Worm (Caenorhabditis elegans) whole organism, L4 larva: ENCODE measurements around the gene W07G4.5.

Experiments
- dpl-1 ChIP-seq: fragments of 150-350 bp; optimal IDR thresholded peaks from 2 replicates; lab custom pipeline; 2014; ENCODE audit warnings: missing biosample characterization, missing genetic modification reagents, missing genetic modification characterization
- egl-43 ChIP-seq: fragments of 200-800 bp; sonication (Bioruptor generic); IDR thresholded peaks from 2 replicates; pipeline ENCODE4 v1.3.6; 2022; ENCODE audit warnings: missing genetic modification reagents, missing genetic modification characterization, missing compliant biosample characterization
- nhr-237 ChIP-seq: sonication (generic microtip); optimal IDR thresholded peaks from 2 replicates; lab custom pipeline; 2017; ENCODE audit warnings: missing biosample characterization, missing genetic modification characterization
- nhr-25 ChIP-seq: sonication (generic microtip); optimal IDR thresholded peaks from 2 replicates; lab custom pipeline; 2017; ENCODE audit warnings: missing genetic modification characterization, mild to moderate bottlenecking, missing compliant biosample characterization, antibody characterized with exemption, moderate library complexity, borderline replicate concordance; ENCODE audit not compliant: insufficient read depth
- unc-130 ChIP-seq: sonication (generic microtip); optimal IDR thresholded peaks from 2 replicates; lab custom pipeline; 2016; ENCODE audit warnings: missing genetic modification reagents, missing genetic modification characterization, missing compliant biosample characterization

ce11 chrV:13002070-13002469, 45.7 kb upstream of the W07G4.5 start, which contains the start of gene inft-2:
- no peak for TF ChIP-seq nhr-237 (tag; lab: Kevin White, UChicago)
- TF ChIP-seq egl-43 (GFP tag; lab: Robert Waterston, UW), result no peak
- no peak for TF ChIP-seq unc-130 (GFP tag; lab: Kevin White, UChicago)
- TF ChIP-seq nhr-25, result no peak
- no peak for TF ChIP-seq dpl-1 (GFP tag; lab: Kevin White, UChicago)
